Worm (Caenorhabditis elegans) whole organism, dauer: ENCODE data around the gene ubc-24.

Source experiments
- unc-62 ChIP-seq: sonication (generic microtip); optimal IDR thresholded peaks from 2 replicates; lab custom pipeline; 2017; ENCODE audit warnings: missing biosample characterization, missing genetic modification reagents, missing genetic modification characterization

Gene ubc-24

ce11 chrII:8435005-8435404 lies 29.6 kb downstream of the ubc-24 start, which contains the start of gene acp-4:
TSS of gene acp-4 (minus strand) at chrII:8435105.
- TF ChIP-seq unc-62, result no peak

DNA sequence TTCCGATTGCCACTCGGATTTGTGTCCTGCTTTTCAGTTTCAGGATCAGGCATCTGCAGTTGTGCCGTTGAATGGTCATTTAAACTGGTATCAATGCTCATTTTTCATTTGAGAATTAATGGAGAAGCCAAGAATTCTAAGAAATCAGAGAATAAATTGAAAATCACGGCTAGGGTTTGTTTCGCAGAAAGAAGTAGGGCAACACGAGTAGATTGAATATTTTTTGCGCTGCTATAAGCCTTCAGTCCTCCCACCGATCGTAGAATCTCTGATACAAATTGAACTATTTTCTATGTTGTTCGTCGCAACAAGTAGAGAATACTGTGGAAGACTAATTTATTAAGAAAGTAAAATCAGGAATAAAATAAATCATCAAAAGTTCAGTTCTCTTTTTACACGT lies 31.6 kb downstream of the ubc-24 start, which contains the start of gene acp-3:
Gene acp-3, minus strand, starts transcription at position 101 of the 400 bp plus-strand sequence.
- TF ChIP-seq unc-62, result no peak

- no peak for TF ChIP-seq unc-62
Measured at ce11 chrII:8438791-8439287, 33.4 kb downstream of the ubc-24 start, which contains the start of gene lips-10. TSS of gene lips-10 (plus strand) at chrII:8439168.

DNA sequence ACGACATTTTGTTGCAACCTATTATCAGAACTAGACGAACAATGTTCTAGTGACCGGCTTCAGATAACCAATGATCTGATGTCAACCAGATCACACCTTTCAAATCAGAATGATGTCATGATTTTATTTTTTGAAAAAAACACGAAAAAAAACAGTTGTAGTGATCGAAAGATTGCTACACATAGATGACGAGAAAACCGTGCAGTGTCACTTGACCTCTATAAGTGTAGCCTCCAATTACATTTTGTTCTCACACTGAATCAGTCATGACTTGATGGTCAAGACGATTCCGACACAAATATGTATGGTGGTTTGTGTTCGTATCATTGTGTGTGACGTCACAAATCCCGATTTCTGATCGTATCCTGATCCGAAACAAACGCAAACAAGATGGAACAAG lies 34.7 kb downstream of the ubc-24 start:
- TF ChIP-seq unc-62, result no peak

DNA sequence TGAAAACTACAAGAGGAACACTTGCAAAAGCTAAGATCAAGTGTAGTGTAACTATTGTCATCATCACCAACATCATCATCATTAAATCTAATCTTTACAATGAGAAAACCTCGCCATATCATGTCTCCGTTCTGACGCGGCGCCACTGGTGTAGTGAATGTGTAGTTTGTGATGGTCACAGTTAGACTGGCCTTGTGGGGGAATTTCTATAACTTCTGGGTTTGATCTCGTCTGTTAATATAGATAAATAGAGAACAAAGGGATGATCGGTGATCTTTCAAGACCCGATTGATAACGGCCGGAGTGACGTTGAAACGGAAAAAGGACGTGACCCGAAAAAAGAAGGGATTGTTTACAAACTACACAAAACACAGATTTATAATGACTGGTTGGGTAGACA lies 35.4 kb downstream of the ubc-24 start:
- no peak for TF ChIP-seq unc-62

ce11 chrII:8441519-8441918 lies 36.1 kb downstream of the ubc-24 start:
- TF ChIP-seq unc-62, result no peak

DNA sequence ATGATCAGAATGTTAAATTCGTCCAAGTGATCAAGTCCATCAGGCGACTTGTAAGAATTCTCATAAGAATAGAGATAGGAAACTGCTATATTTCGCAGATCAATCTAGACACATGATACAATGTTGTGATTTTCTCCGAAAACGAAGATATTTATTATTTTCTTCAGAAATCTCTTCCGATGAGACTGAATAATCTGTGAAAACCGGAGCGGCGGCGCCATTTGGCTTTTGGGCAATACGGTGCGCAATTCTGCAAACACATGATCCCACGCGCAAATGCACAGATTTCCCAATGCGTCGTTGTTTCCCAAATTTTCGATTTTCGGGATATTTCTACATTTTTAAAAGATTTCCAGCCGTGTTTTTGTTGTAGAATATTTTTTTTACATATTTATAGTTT lies 36.8 kb downstream of the ubc-24 start:
- TF ChIP-seq unc-62, result no peak

- no peak for TF ChIP-seq unc-62
Measured at ce11 chrII:8442717-8443223, 37.4 kb downstream of the ubc-24 start, which contains the start of gene eif-3.G. TSS of gene eif-3.G (plus strand) at chrII:8442767.

ce11 chrII:8444007-8444406 lies 38.6 kb downstream of the ubc-24 start, which contains the start of gene evl-20:
TSS of gene evl-20 (plus strand) at chrII:8444307.
- no peak for TF ChIP-seq unc-62

ce11 chrII:8446731-8447130 lies 41.3 kb downstream of the ubc-24 start, which contains the start of gene cut-3:
TSS of gene cut-3 (minus strand) at chrII:8446831.
- no peak for TF ChIP-seq unc-62

DNA sequence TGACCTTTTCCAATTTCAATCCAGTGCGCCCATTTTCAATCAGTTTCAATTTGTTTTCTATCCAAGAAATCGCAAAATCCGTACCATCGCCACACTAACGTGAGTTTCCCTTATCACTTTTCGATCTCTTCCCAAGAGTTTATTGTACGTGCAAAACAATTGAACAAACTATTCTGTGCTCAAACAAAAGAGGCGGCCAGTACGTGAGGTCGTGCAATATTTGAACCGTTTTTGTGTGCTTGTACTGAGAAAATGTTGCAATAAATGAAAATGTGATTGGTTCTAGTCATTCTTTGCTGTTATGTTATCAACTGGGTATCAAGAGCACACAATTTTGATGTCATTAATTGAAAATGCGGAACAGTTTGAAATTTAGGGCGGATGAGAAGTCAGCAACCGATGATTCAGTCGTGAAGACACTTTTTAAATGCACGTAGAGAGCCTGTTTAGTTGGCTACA lies 44.3 kb downstream of the ubc-24 start, which contains the start of gene F22B5.4:
Gene F22B5.4, plus strand, starts transcription at position 51 of the 459 bp plus-strand sequence.
- TF ChIP-seq unc-62, result no peak

ce11 chrII:8450750-8451149 lies 45.3 kb downstream of the ubc-24 start:
- TF ChIP-seq unc-62, result no peak

DNA sequence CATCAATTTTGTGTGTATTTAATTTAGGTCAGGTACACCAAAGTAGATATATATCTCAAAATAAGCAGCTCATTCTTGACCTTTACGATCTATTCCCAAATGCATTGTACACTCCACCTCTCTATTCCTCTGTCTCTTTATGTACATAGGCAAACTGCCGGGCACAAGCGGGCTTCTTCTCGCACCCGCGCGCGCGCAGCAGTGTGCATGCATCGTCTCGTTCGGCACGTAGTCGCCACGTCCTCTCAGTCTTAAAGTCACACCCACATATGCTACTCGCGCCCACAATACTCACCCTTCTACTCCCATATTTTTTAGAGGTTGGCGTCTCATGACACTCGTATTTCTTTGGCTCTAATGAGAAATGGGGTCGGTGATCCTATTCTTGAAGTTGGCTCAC lies 46.0 kb downstream of the ubc-24 start:
- TF ChIP-seq unc-62, result no peak

- TF ChIP-seq unc-62, result no peak
Measured at ce11 chrII:8454513-8454912, 49.1 kb downstream of the ubc-24 start, which contains the start of gene F22B5.5. TSS of gene F22B5.5 (minus strand) at chrII:8454613.

ce11 chrII:8456094-8456493 lies 50.7 kb downstream of the ubc-24 start, which contains the start of gene F22B5.6:
TSS of gene F22B5.6 (minus strand) at chrII:8456194.
- TF ChIP-seq unc-62, result no peak
